Worm (Caenorhabditis elegans) whole organism, young adult: Measurements from ENCODE around the gene snt-6.

Source experiments
- B0261.1 ChIP-seq: sonication (generic microtip); optimal IDR thresholded peaks from 2 replicates; lab custom pipeline; 2016; ENCODE audit warnings: mild to moderate bottlenecking, missing genetic modification characterization, moderate library complexity, missing compliant biosample characterization
- F22D6.2 ChIP-seq: sonication (generic microtip); optimal IDR thresholded peaks from 2 replicates; lab custom pipeline; 2016; ENCODE audit warnings: mild to moderate bottlenecking, missing genetic modification characterization, missing compliant biosample characterization
- F37B4.10 ChIP-seq: fragments of 200-800 bp; sonication (Bioruptor generic); IDR thresholded peaks from 2 replicates; pipeline ENCODE4 v1.3.6; 2022; ENCODE audit warnings: missing genetic modification characterization, missing compliant biosample characterization
- T07F8.4 ChIP-seq: sonication (generic microtip); optimal IDR thresholded peaks from 2 replicates; lab custom pipeline; 2016; ENCODE audit warnings: mild to moderate bottlenecking, missing genetic modification characterization, moderate library complexity, missing compliant biosample characterization
- Y79H2A.3 ChIP-seq: fragments of 200-800 bp; sonication (Bioruptor generic); conservative IDR thresholded peaks from 2 replicates; pipeline ENCODE4 v1.3.6; 2022; ENCODE audit warnings: missing genetic modification reagents, missing genetic modification characterization, missing compliant biosample characterization
- atf-7 ChIP-seq: sonication (generic microtip); optimal IDR thresholded peaks from 2 replicates; lab custom pipeline; 2017; ENCODE audit warnings: mild to moderate bottlenecking, missing genetic modification characterization, missing compliant biosample characterization
- athp-1 ChIP-seq: sonication (generic microtip); optimal IDR thresholded peaks from 2 replicates; lab custom pipeline; 2017; ENCODE audit warnings: mild to moderate bottlenecking, missing genetic modification characterization, missing compliant biosample characterization
- attf-5 ChIP-seq: fragments of 200-800 bp; sonication (Bioruptor generic); optimal IDR thresholded peaks from 2 replicates; lab custom pipeline; 2018; ENCODE audit warnings: mild to moderate bottlenecking, missing genetic modification characterization, missing compliant biosample characterization
- cebp-2 ChIP-seq: fragments of 200-800 bp; sonication (Bioruptor generic); IDR thresholded peaks from 2 replicates; pipeline ENCODE4 v1.3.6; 2022; ENCODE audit warnings: missing genetic modification characterization, missing compliant biosample characterization
- ceh-100 ChIP-seq: fragments of 200-800 bp; sonication (Bioruptor generic); IDR thresholded peaks from 2 replicates; pipeline ENCODE4 v1.3.6; 2022; ENCODE audit warnings: missing genetic modification reagents, missing genetic modification characterization, missing compliant biosample characterization
- ceh-27 ChIP-seq: fragments of 200-800 bp; sonication (Bioruptor generic); optimal IDR thresholded peaks from 2 replicates; lab custom pipeline; 2018; ENCODE audit warnings: mild to moderate bottlenecking, missing genetic modification characterization, moderate library complexity, missing compliant biosample characterization
- ceh-40 ChIP-seq: fragments of 200-800 bp; sonication (Bioruptor generic); IDR thresholded peaks from 2 replicates; pipeline ENCODE4 v1.3.6; 2022; ENCODE audit warnings: missing genetic modification characterization, missing compliant biosample characterization
- dpl-1 ChIP-seq: fragments of 150-350 bp; optimal IDR thresholded peaks from 2 replicates; lab custom pipeline; 2014; ENCODE audit warnings: missing biosample characterization, missing genetic modification reagents, missing genetic modification characterization
- egl-44 ChIP-seq: fragments of 200-800 bp; sonication (Bioruptor generic); IDR thresholded peaks from 2 replicates; pipeline ENCODE4 v1.3.6; 2022; ENCODE audit warnings: missing genetic modification reagents, missing genetic modification characterization, missing compliant biosample characterization
- ets-4 ChIP-seq: fragments of 200-800 bp; sonication (Bioruptor generic); optimal IDR thresholded peaks from 2 replicates; lab custom pipeline; 2018; ENCODE audit warnings: mild to moderate bottlenecking, missing genetic modification characterization, missing compliant biosample characterization
- hsf-1 ChIP-seq: fragments of 200-800 bp; sonication (Bioruptor generic); IDR thresholded peaks from 2 replicates; pipeline ENCODE4 v1.3.6; 2022; ENCODE audit warnings: missing genetic modification reagents, missing genetic modification characterization, missing compliant biosample characterization
- lag-1 ChIP-seq: fragments of 200-800 bp; sonication (Bioruptor generic); IDR thresholded peaks from 2 replicates; pipeline ENCODE4 v1.3.6; 2022; ENCODE audit warnings: missing genetic modification reagents, missing genetic modification characterization, missing compliant biosample characterization
- let-526 ChIP-seq: fragments of 200-800 bp; sonication (Bioruptor generic); IDR thresholded peaks from 2 replicates; pipeline ENCODE4 v1.3.6; 2022; ENCODE audit warnings: missing genetic modification reagents, missing genetic modification characterization, missing compliant biosample characterization
- lin-26 ChIP-seq: fragments of 200-800 bp; sonication (Bioruptor generic); IDR thresholded peaks from 2 replicates; pipeline ENCODE4 v1.3.6; 2022; ENCODE audit warnings: missing genetic modification reagents, missing genetic modification characterization, missing compliant biosample characterization
- mel-28 ChIP-seq: sonication (generic microtip); optimal IDR thresholded peaks from 2 replicates; lab custom pipeline; 2016; ENCODE audit warnings: borderline replicate concordance, mild to moderate bottlenecking, missing genetic modification characterization, missing compliant biosample characterization
- mxl-1 ChIP-seq: sonication (generic microtip); optimal IDR thresholded peaks from 2 replicates; lab custom pipeline; 2016; ENCODE audit warnings: missing genetic modification characterization, missing compliant biosample characterization
- nfya-1 ChIP-seq: sonication (generic microtip); optimal IDR thresholded peaks from 2 replicates; lab custom pipeline; 2017; ENCODE audit warnings: antibody characterized with exemption, missing compliant biosample characterization, missing genetic modification characterization, borderline replicate concordance; ENCODE audit not compliant: insufficient read depth
- nfya-2 ChIP-seq: fragments of 200-800 bp; sonication (Bioruptor generic); IDR thresholded peaks from 2 replicates; pipeline ENCODE4 v1.3.6; 2022; ENCODE audit warnings: missing genetic modification reagents, missing genetic modification characterization, missing compliant biosample characterization
- pbrm-1 ChIP-seq: fragments of 200-800 bp; sonication (Bioruptor generic); IDR thresholded peaks from 2 replicates; pipeline ENCODE4 v1.3.6; 2022; ENCODE audit warnings: missing genetic modification reagents, missing genetic modification characterization, missing compliant biosample characterization
- rcor-1 ChIP-seq: fragments of 200-800 bp; sonication (Bioruptor generic); IDR thresholded peaks from 2 replicates; pipeline ENCODE4 v1.3.6; 2022; ENCODE audit warnings: missing genetic modification reagents, missing genetic modification characterization, missing compliant biosample characterization
- rec-8 ChIP-seq, 2 experiments: sonication (generic microtip); optimal IDR thresholded peaks; 2 replicates each; lab custom pipeline; 2016; ENCODE audit warnings: mild to moderate bottlenecking in 2 of 2, missing genetic modification characterization in 2 of 2, missing genetic modification reagents in 2 of 2, missing genotype in 2 of 2, missing biosample characterization in 1 of 2, missing compliant biosample characterization in 1 of 2, moderate library complexity in 1 of 2
- rpc-1 ChIP-seq, 2 experiments: fragments of 150-350 bp in 1 of 2; sonication (generic microtip) in 1 of 2; optimal IDR thresholded peaks; 2 replicates each; lab custom pipeline; 2014 to 2018; ENCODE audit warnings: missing biosample characterization in 1 of 2, missing genetic modification characterization in 1 of 2, missing genetic modification reagents in 1 of 2, missing genotype in 1 of 2
- snpc-1.3 ChIP-seq: sonication (generic microtip); optimal IDR thresholded peaks from 2 replicates; lab custom pipeline; 2017; ENCODE audit warnings: missing genetic modification characterization, mild to moderate bottlenecking, missing compliant biosample characterization, antibody characterized with exemption, moderate library complexity, missing genotype, missing genetic modification reagents; ENCODE audit not compliant: insufficient read depth
- snpc-3.4 ChIP-seq: sonication (generic microtip); optimal IDR thresholded peaks from 2 replicates; lab custom pipeline; 2017; ENCODE audit warnings: missing genetic modification characterization, mild to moderate bottlenecking, missing compliant biosample characterization, antibody characterized with exemption, moderate library complexity, missing genotype, missing genetic modification reagents
- tbp1 ChIP-seq: fragments of 200-800 bp; sonication (Bioruptor generic); optimal IDR thresholded peaks from 2 replicates; lab custom pipeline; 2018; ENCODE audit warnings: mild to moderate bottlenecking, missing genetic modification characterization, missing compliant biosample characterization
- xnd-1 ChIP-seq: sonication (generic microtip); optimal IDR thresholded peaks from 2 replicates; lab custom pipeline; 2016; ENCODE audit warnings: missing genotype, missing genetic modification reagents, missing genetic modification characterization, missing compliant biosample characterization
- zfh-2 ChIP-seq: fragments of 200-800 bp; sonication (Bioruptor generic); conservative IDR thresholded peaks from 2 replicates; pipeline ENCODE4 v1.3.6; 2022; ENCODE audit warnings: missing genetic modification reagents, missing genetic modification characterization, missing compliant biosample characterization
- ztf-18 ChIP-seq: sonication (generic microtip); optimal IDR thresholded peaks from 2 replicates; lab custom pipeline; 2016; ENCODE audit warnings: missing genotype, mild to moderate bottlenecking, missing genetic modification characterization, missing compliant biosample characterization
- ztf-22 ChIP-seq: fragments of 200-800 bp; sonication (Bioruptor generic); optimal IDR thresholded peaks from 2 replicates; lab custom pipeline; 2018; ENCODE audit warnings: mild to moderate bottlenecking, missing genetic modification characterization, moderate library complexity, missing compliant biosample characterization
- ztf-26 ChIP-seq: sonication (generic microtip); optimal IDR thresholded peaks from 2 replicates; lab custom pipeline; 2017; ENCODE audit warnings: missing genetic modification characterization, missing compliant biosample characterization
- ztf-28 ChIP-seq: fragments of 200-800 bp; sonication (Bioruptor generic); IDR thresholded peaks from 2 replicates; pipeline ENCODE4 v1.3.6; 2022; ENCODE audit warnings: missing genetic modification reagents, missing genetic modification characterization, missing compliant biosample characterization
- ztf-6 ChIP-seq: fragments of 200-800 bp; sonication (Bioruptor generic); IDR thresholded peaks from 2 replicates; pipeline ENCODE4 v1.3.6; 2022; ENCODE audit warnings: missing genetic modification reagents, missing genetic modification characterization, missing compliant biosample characterization

The snt-6 gene

DNA sequence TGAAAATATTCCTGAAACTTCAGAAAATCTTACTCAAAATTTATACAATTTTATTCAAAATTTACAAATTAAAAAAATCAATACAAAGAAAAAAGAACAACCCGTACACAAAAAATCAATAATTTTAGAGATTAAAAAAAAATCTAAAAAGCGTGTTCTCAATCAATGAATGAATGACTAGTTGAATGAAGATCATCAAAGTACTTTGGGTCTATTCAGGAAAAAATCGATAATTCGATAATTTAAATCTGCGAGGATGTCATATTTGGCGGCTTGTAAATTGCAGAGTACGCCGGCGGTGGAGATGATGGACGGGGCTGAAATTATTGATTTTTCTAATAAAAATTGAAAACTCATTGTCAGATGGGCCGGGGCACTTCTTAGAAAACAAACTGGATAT lies 6.1 kb upstream of the snt-6 start:
- no peak for TF ChIP-seq rpc-1 (optimal IDR thresholded peaks at IDR 0.05; lab: Kevin White, UChicago)
- TF ChIP-seq rpc-1 (tag; optimal IDR thresholded peaks at IDR 0.05; lab: Kevin White, UChicago) = no peak
- TF ChIP-seq zfh-2 (GFP tag; lab: Robert Waterston, UW) = no peak
- no peak for TF ChIP-seq xnd-1 (tag; lab: Kevin White, UChicago)

DNA sequence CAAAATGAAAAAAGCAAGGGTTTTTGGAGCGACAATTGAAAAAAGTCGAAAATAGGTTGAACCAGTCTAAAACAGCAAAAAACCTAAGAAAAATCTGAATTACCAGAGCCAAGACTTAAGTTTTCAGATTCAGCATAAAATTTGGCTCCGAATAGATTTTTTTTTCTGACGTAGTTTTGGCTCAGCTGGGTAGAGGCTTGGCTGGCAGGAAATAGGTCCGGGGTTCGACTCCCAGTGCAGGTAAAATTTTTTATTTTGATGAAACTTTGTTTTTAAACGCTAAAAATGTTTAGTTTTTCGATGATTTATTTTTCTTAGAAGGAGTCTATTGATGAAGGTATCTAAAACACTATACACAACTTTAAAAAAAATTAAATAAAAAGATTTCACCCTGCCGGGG lies 5.0 kb upstream of the snt-6 start:
- peak; percentile 74 for TF ChIP-seq tbp1
- TF ChIP-seq Y79H2A.3 = no peak
- TF ChIP-seq snpc-1.3 (tag; lab: Kevin White, UChicago) = no peak
- no peak for TF ChIP-seq F22D6.2 (tag; lab: Kevin White, UChicago)
- TF ChIP-seq pbrm-1 (GFP tag; lab: Robert Waterston, UW) = 0 out of 2 replicates have a peak, but pooled peaks have one; percentile 28
- TF ChIP-seq hsf-1 (GFP tag; lab: Robert Waterston, UW) = no peak
- no peak for TF ChIP-seq atf-7 (tag; lab: Kevin White, UChicago)
- peak; percentile 4 for TF ChIP-seq rpc-1 (optimal IDR thresholded peaks at IDR 0.05; lab: Kevin White, UChicago)
- peak; percentile 58 for TF ChIP-seq rpc-1 (tag; optimal IDR thresholded peaks at IDR 0.05; lab: Kevin White, UChicago)
- TF ChIP-seq athp-1 (tag; lab: Kevin White, UChicago) = no peak
- TF ChIP-seq cebp-2 = 0 out of 2 replicates have a peak, but pooled peaks have one; percentile 10

DNA sequence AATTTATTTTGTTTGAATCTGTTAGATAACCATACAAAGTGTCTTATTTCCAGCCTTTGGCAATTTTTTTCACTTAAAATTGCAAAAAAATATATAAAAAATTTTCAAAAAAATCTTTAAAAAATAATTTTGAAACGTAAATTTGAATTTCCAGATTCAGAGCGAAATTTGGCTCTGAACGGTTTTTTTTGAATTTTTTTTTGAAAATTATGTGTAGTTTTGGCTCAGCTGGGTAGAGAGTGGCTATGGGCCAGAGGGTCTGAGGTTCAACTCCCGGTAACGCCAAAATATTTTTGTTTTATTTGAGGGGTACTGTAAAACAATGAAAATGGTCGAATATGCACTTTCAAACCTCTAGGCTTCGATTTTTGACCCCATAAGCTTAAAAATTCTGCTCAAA lies 3.5 kb upstream of the snt-6 start:
- TF ChIP-seq snpc-3.4 (tag; lab: Kevin White, UChicago) (no peak), attf-5 (GFP tag; lab: Kevin White, UChicago) (no peak), rec-8 (tag; optimal IDR thresholded peaks at IDR 0.05; lab: Kevin White, UChicago) (no peak), ceh-40 (GFP tag; lab: Robert Waterston, UW) (no peak), rcor-1 (GFP tag; lab: Robert Waterston, UW) (no peak), dpl-1 (GFP tag; lab: Kevin White, UChicago) (no peak), lag-1 (no peak), rpc-1 (optimal IDR thresholded peaks at IDR 0.05; lab: Kevin White, UChicago) (peak; percentile 40), rpc-1 (tag; optimal IDR thresholded peaks at IDR 0.05; lab: Kevin White, UChicago) (peak; percentile 59), xnd-1 (tag; lab: Kevin White, UChicago) (no peak), ztf-22 (GFP tag; lab: Kevin White, UChicago) (no peak), ztf-28 (no peak), ztf-6 (GFP tag; lab: Robert Waterston, UW) (no peak), let-526 (GFP tag; lab: Robert Waterston, UW) (no peak), T07F8.4 (tag; lab: Kevin White, UChicago) (no peak), ztf-18 (tag; lab: Kevin White, UChicago) (no peak), tbp1 (peak; percentile 72), mel-28 (tag; lab: Kevin White, UChicago) (no peak), ztf-26 (tag; lab: Kevin White, UChicago) (no peak), F37B4.10 (no peak), B0261.1 (tag; lab: Kevin White, UChicago) (peak; percentile 32)
- TF ChIP-seq, all 124 proteins: peak for 3

DNA sequence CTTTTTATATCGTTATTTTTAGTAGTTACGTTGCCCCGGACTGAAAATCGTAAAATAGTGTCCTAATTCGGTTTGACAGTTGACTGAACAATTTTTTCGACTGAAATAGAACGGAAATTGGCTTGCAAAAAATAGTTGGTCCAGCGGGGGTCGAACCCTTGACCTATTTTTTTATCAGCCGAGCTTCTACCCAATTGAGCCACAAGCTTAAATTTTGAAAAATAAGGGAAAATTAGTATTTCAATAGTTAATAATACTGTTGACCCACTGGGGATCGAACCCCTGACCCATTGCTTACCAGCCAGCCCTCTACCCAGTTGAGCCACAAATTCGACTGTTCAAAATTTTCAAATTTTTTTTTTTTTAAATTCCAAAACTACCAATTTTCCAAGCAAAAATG lies 1.8 kb upstream of the snt-6 start:
- TF ChIP-seq ceh-40 (GFP tag; lab: Robert Waterston, UW) (no peak), tbp1 (peak; percentile 76), lin-26 (GFP tag; lab: Robert Waterston, UW) (peak; percentile 15; the same call in 1 of the 2 replicates), mxl-1 (tag; lab: Kevin White, UChicago) (no peak), nfya-1 (no peak), ceh-100 (GFP tag; lab: Robert Waterston, UW) (no peak), ceh-27 (GFP tag; lab: Kevin White, UChicago) (no peak), ets-4 (no peak), B0261.1 (tag; lab: Kevin White, UChicago) (peak; percentile 48), nfya-2 (no peak), egl-44 (no peak), rpc-1 (optimal IDR thresholded peaks at IDR 0.05; lab: Kevin White, UChicago) (peak; percentile 30), rpc-1 (tag; optimal IDR thresholded peaks at IDR 0.05; lab: Kevin White, UChicago) (peak; percentile 67)
- TF ChIP-seq, all 124 proteins: peak for 4
